Fruit fly (Drosophila melanogaster) whole organism, embryonic: Measurements from ENCODE around the gene dome.

Experiments
- B-H2 ChIP-seq: fragments of 200-800 bp; sonication (Bioruptor generic); optimal IDR thresholded peaks from 2 replicates; lab custom pipeline; 2018; ENCODE audit warnings: missing biosample characterization, mild to moderate bottlenecking, missing genetic modification characterization
- CG10267 ChIP-seq: fragments of 200-800 bp; sonication (Bioruptor generic); optimal IDR thresholded peaks from 2 replicates; lab custom pipeline; 2018; ENCODE audit warnings: missing biosample characterization, mild to moderate bottlenecking, missing genetic modification characterization, moderate library complexity
- CG12071 ChIP-seq: fragments of 200-800 bp; sonication (Bioruptor generic); optimal IDR thresholded peaks from 3 replicates; lab custom pipeline; 2018; ENCODE audit warnings: missing biosample characterization, mild to moderate bottlenecking, missing genetic modification characterization
- CG12155 ChIP-seq: fragments of 200-800 bp; sonication (Bioruptor generic); optimal IDR thresholded peaks from 3 replicates; lab custom pipeline; 2016; ENCODE audit warnings: missing biosample characterization, missing genetic modification characterization
- CG12659 ChIP-seq: fragments of 200-800 bp; sonication (Bioruptor generic); optimal IDR thresholded peaks from 3 replicates; lab custom pipeline; 2017; ENCODE audit warnings: mild to moderate bottlenecking, missing biosample characterization, missing genetic modification reagents, missing genetic modification characterization
- CG12942 ChIP-seq: fragments of 200-800 bp; sonication (Bioruptor generic); optimal IDR thresholded peaks from 3 replicates; lab custom pipeline; 2016; ENCODE audit warnings: missing biosample characterization, missing genetic modification characterization
- CG13287 ChIP-seq: fragments of 200-800 bp; sonication (Bioruptor generic); IDR thresholded peaks from 2 replicates; pipeline ENCODE4 v1.3.6; 2022; ENCODE audit warnings: missing biosample characterization, missing genetic modification characterization; ENCODE audit not compliant: partially characterized antibody
- CG14860 ChIP-seq: fragments of 200-800 bp; sonication (Bioruptor generic); IDR thresholded peaks from 3 replicates; pipeline ENCODE4 v1.3.6; 2022; ENCODE audit warnings: missing biosample characterization, missing genetic modification characterization; ENCODE audit not compliant: partially characterized antibody
- CG15514 ChIP-seq: fragments of 200-800 bp; sonication (Bioruptor generic); optimal IDR thresholded peaks from 3 replicates; lab custom pipeline; 2017; ENCODE audit warnings: missing biosample characterization, missing genetic modification characterization, mild to moderate bottlenecking, moderate library complexity, missing genetic modification reagents
- CG1792 ChIP-seq: fragments of 200-800 bp; sonication (Bioruptor generic); optimal IDR thresholded peaks from 2 replicates; lab custom pipeline; 2016; ENCODE audit warnings: missing biosample characterization, missing genetic modification characterization
- CG30020 ChIP-seq: fragments of 200-800 bp; optimal IDR thresholded peaks from 2 replicates; lab custom pipeline; 2019; ENCODE audit warnings: missing biosample characterization, mild to moderate bottlenecking, missing genetic modification characterization, moderate library complexity
- CG6791 ChIP-seq: fragments of 200-800 bp; sonication (Bioruptor generic); IDR thresholded peaks from 3 replicates; pipeline ENCODE4 v1.3.6; 2022; ENCODE audit warnings: missing biosample characterization, missing genetic modification characterization; ENCODE audit not compliant: partially characterized antibody
- CG7963 ChIP-seq: fragments of 200-800 bp; sonication (Bioruptor generic); IDR thresholded peaks from 3 replicates; pipeline ENCODE4 v1.3.6; 2022; ENCODE audit warnings: missing biosample characterization, missing genetic modification characterization; ENCODE audit not compliant: partially characterized antibody
- CG8478 ChIP-seq: fragments of >200 bp; optimal IDR thresholded peaks from 2 replicates; lab custom pipeline; 2018
- D ChIP-seq, 2 experiments: fragments of 200-800 bp in 1 of 2; fragments of >200 bp in 1 of 2; sonication (Bioruptor generic) in 1 of 2; optimal IDR thresholded peaks; 2 replicates in 1 of 2; 3 replicates in 1 of 2; lab custom pipeline; 2017; ENCODE audit warnings: mild to moderate bottlenecking in 1 of 2, missing biosample characterization in 1 of 2, missing genetic modification characterization in 1 of 2, missing genetic modification reagents in 1 of 2
- Dll ChIP-seq: fragments of 200-800 bp; sonication (Bioruptor generic); IDR thresholded peaks from 4 replicates; pipeline ENCODE4 v1.3.6; 2022; ENCODE audit warnings: missing biosample characterization, missing genetic modification characterization; ENCODE audit not compliant: partially characterized antibody
- Dref ChIP-seq: fragments of 200-800 bp; sonication (Bioruptor generic); IDR thresholded peaks from 2 replicates; pipeline ENCODE4 v1.3.6; 2022; ENCODE audit warnings: missing biosample characterization, missing genetic modification characterization
- Drgx ChIP-seq: fragments of 200-800 bp; sonication (Bioruptor generic); IDR thresholded peaks from 2 replicates; pipeline ENCODE4 v1.3.6; 2022; ENCODE audit warnings: missing biosample characterization, missing genetic modification characterization
- E2f2 ChIP-seq: fragments of 200-800 bp; sonication (Bioruptor generic); IDR thresholded peaks from 2 replicates; pipeline ENCODE4 v1.3.6; 2022; ENCODE audit warnings: missing biosample characterization, missing genetic modification characterization
- Hr3 ChIP-seq: fragments of 200-800 bp; sonication (Bioruptor generic); optimal IDR thresholded peaks from 3 replicates; lab custom pipeline; 2016; ENCODE audit warnings: missing biosample characterization, missing genetic modification characterization
- Hsf ChIP-seq: fragments of 200-800 bp; sonication (Bioruptor generic); optimal IDR thresholded peaks from 3 replicates; lab custom pipeline; 2016; ENCODE audit warnings: missing biosample characterization, missing genetic modification characterization
- MBD-R2 ChIP-seq: fragments of 200-800 bp; sonication (Bioruptor generic); IDR thresholded peaks from 2 replicates; pipeline ENCODE4 v1.3.6; 2022; ENCODE audit warnings: missing biosample characterization, missing genetic modification characterization
- MESR4 ChIP-seq: fragments of 200-800 bp; sonication (Bioruptor generic); optimal IDR thresholded peaks from 2 replicates; lab custom pipeline; 2018; ENCODE audit warnings: missing biosample characterization, mild to moderate bottlenecking, missing genetic modification characterization, moderate library complexity
- Scr ChIP-seq: fragments of 200-800 bp; sonication (Bioruptor generic); IDR thresholded peaks from 2 replicates; pipeline ENCODE4 v1.3.6; 2022; ENCODE audit warnings: missing biosample characterization, missing genetic modification characterization; ENCODE audit not compliant: partially characterized antibody
- Sry-δ ChIP-seq: fragments of 200-800 bp; sonication (Bioruptor generic); optimal IDR thresholded peaks from 2 replicates; lab custom pipeline; 2016; ENCODE audit warnings: missing biosample characterization, missing genetic modification characterization
- Ssrp ChIP-seq: fragments of 200-800 bp; sonication (Bioruptor generic); optimal IDR thresholded peaks from 2 replicates; lab custom pipeline; 2018; ENCODE audit warnings: missing biosample characterization, mild to moderate bottlenecking, missing genetic modification characterization, moderate library complexity
- Xrp1 ChIP-seq: fragments of 200-800 bp; sonication (Bioruptor generic); IDR thresholded peaks from 2 replicates; pipeline ENCODE4 v1.3.6; 2022; ENCODE audit warnings: missing biosample characterization, missing genetic modification characterization
- abd-A ChIP-seq: fragments of 200-800 bp; sonication (Bioruptor generic); optimal IDR thresholded peaks from 3 replicates; lab custom pipeline; 2019; ENCODE audit warnings: missing biosample characterization, mild to moderate bottlenecking, missing genetic modification characterization, moderate library complexity
- aop ChIP-seq: fragments of 200-800 bp; sonication (Bioruptor generic); IDR thresholded peaks from 2 replicates; pipeline ENCODE4 v1.3.6; 2022; ENCODE audit warnings: missing biosample characterization, missing genetic modification characterization
- bbx ChIP-seq: fragments of 200-800 bp; sonication (Bioruptor generic); IDR thresholded peaks from 2 replicates; pipeline ENCODE4 v1.3.6; 2022; ENCODE audit warnings: missing biosample characterization, missing genetic modification characterization; ENCODE audit not compliant: partially characterized antibody
- cg ChIP-seq: fragments of 200-800 bp; sonication (Bioruptor generic); optimal IDR thresholded peaks from 3 replicates; lab custom pipeline; 2019; ENCODE audit warnings: missing biosample characterization, mild to moderate bottlenecking, missing genetic modification characterization, moderate library complexity
- crp ChIP-seq, 2 experiments: fragments of 200-800 bp; sonication (Bioruptor generic); optimal IDR thresholded peaks; 2 replicates in 1 of 2; 3 replicates in 1 of 2; lab custom pipeline; 2017; ENCODE audit warnings: missing biosample characterization in 2 of 2, missing genetic modification characterization in 2 of 2, mild to moderate bottlenecking in 1 of 2, moderate library complexity in 1 of 2
- fd96Cb ChIP-seq: fragments of 200-800 bp; sonication (Bioruptor generic); optimal IDR thresholded peaks from 2 replicates; lab custom pipeline; 2018; ENCODE audit warnings: missing biosample characterization, mild to moderate bottlenecking, missing genetic modification characterization, moderate library complexity
- gfzf ChIP-seq: fragments of 200-800 bp; sonication (Bioruptor generic); optimal IDR thresholded peaks from 2 replicates; lab custom pipeline; 2016; ENCODE audit warnings: missing biosample characterization, mild to moderate bottlenecking, missing genetic modification characterization, moderate library complexity
- grn ChIP-seq: fragments of 200-800 bp; sonication (Bioruptor generic); optimal IDR thresholded peaks from 3 replicates; lab custom pipeline; 2017; ENCODE audit warnings: missing biosample characterization, missing genetic modification characterization
- ind ChIP-seq: fragments of 200-800 bp; sonication (Bioruptor generic); optimal IDR thresholded peaks from 3 replicates; lab custom pipeline; 2016; ENCODE audit warnings: missing biosample characterization, missing genetic modification characterization
- jigr1 ChIP-seq: fragments of 200-800 bp; sonication (Bioruptor generic); IDR thresholded peaks from 3 replicates; pipeline ENCODE4 v1.3.6; 2022; ENCODE audit warnings: missing biosample characterization, missing genetic modification characterization
- mld ChIP-seq: fragments of 200-800 bp; sonication (Bioruptor generic); IDR thresholded peaks from 3 replicates; pipeline ENCODE4 v1.3.6; 2022; ENCODE audit warnings: missing biosample characterization, missing genetic modification characterization; ENCODE audit not compliant: partially characterized antibody
- nerfin-1 ChIP-seq: fragments of 200-800 bp; sonication (Bioruptor generic); optimal IDR thresholded peaks from 3 replicates; lab custom pipeline; 2019; ENCODE audit warnings: missing biosample characterization, mild to moderate bottlenecking, missing genetic modification characterization, moderate library complexity
- pb ChIP-seq: fragments of 200-800 bp; sonication (Bioruptor generic); optimal IDR thresholded peaks from 3 replicates; lab custom pipeline; 2016; ENCODE audit warnings: missing biosample characterization, missing genetic modification characterization
- pzg ChIP-seq: fragments of 200-800 bp; sonication (Bioruptor generic); optimal IDR thresholded peaks from 3 replicates; lab custom pipeline; 2018; ENCODE audit warnings: missing biosample characterization, mild to moderate bottlenecking, missing genetic modification characterization, moderate library complexity
- run ChIP-seq: fragments of 200-800 bp; sonication (Bioruptor generic); optimal IDR thresholded peaks from 3 replicates; lab custom pipeline; 2018; ENCODE audit warnings: missing biosample characterization, mild to moderate bottlenecking, missing genetic modification characterization
- sens ChIP-seq: fragments of 200-800 bp; sonication (Bioruptor generic); peaks from one replicate; lab custom pipeline; 2016; ENCODE audit warnings: missing biosample characterization, missing genetic modification characterization
- sna ChIP-seq: fragments of 200-800 bp; sonication (Bioruptor generic); IDR thresholded peaks from 2 replicates; pipeline ENCODE4 v1.3.6; 2022; ENCODE audit warnings: missing biosample characterization, missing genetic modification characterization; ENCODE audit not compliant: partially characterized antibody
- stwl ChIP-seq: fragments of 200-800 bp; sonication (Bioruptor generic); optimal IDR thresholded peaks from 3 replicates; lab custom pipeline; 2018; ENCODE audit warnings: missing biosample characterization, mild to moderate bottlenecking, missing genetic modification characterization, moderate library complexity
- yki ChIP-seq: fragments of >200 bp; optimal IDR thresholded peaks from 3 replicates; lab custom pipeline; 2018
- zf30C ChIP-seq: fragments of 200-800 bp; sonication (Bioruptor generic); optimal IDR thresholded peaks from 3 replicates; lab custom pipeline; 2018; ENCODE audit warnings: missing biosample characterization, mild to moderate bottlenecking, missing genetic modification characterization

Gene dome

dm6 chrX:19730844-19731243 is 47.5 kb upstream of the dome start, which contains the start of gene AP-1-2beta (continued):
- TF ChIP-seq mld (GFP tag; lab: Robert Waterston, UW) (peak; percentile 54; the same call in 1 of the 3 replicates), cg (peak; percentile 17), bbx (GFP tag; lab: Robert Waterston, UW) (peak; percentile 38; the same call in 1 of the 2 replicates), nerfin-1 (tag; lab: Kevin White, UChicago) (peak; percentile 86), gfzf (GFP tag; lab: Kevin White, UChicago) (peak; percentile 78), sna (0 out of 2 replicates have a peak, but pooled peaks have one; percentile 21), CG12659 (peak; percentile 21), Ssrp (tag; lab: Kevin White, UChicago) (no peak), MESR4 (GFP tag; lab: Kevin White, UChicago) (peak; percentile 89), CG12155 (GFP tag; lab: Kevin White, UChicago) (no peak), CG7963 (GFP tag; lab: Robert Waterston, UW) (0 out of 3 replicates have a peak, but pooled peaks have one; percentile 30), Dll (GFP tag; lab: Robert Waterston, UW) (0 out of 4 replicates have a peak, but pooled peaks have one; percentile 48), CG13287 (GFP tag; lab: Robert Waterston, UW) (peak; percentile 57), MBD-R2 (peak; percentile 44; the same call in 1 of the 2 replicates), CG6791 (peak; percentile 72; the same call in 2 of the 3 replicates), fd96Cb (tag; lab: Kevin White, UChicago) (no peak), E2f2 (peak; percentile 79), Sry-δ (GFP tag; lab: Kevin White, UChicago) (peak; percentile 52), CG30020 (peak; percentile 28), jigr1 (GFP tag; lab: Robert Waterston, UW) (no peak), CG10267 (tag; lab: Kevin White, UChicago) (peak; percentile 9), Scr (GFP tag; lab: Robert Waterston, UW) (peak; percentile 38), CG12071 (GFP tag; lab: Kevin White, UChicago) (no peak), stwl (tag; lab: Kevin White, UChicago) (peak; percentile 75), CG15514 (GFP tag; lab: Kevin White, UChicago) (peak; percentile 9), Dref (peak; percentile 69), Drgx (GFP tag; lab: Robert Waterston, UW) (no peak), B-H2 (no peak), ind (GFP tag; lab: Kevin White, UChicago) (no peak), pzg (GFP tag; lab: Kevin White, UChicago) (peak; percentile 55), CG14860 (peak; percentile 40; the same call in 1 of the 3 replicates)

- TF ChIP-seq Xrp1 (GFP tag; lab: Robert Waterston, UW) (no peak), yki (lab: Kevin White, UChicago) (peak; percentile 7), CG8478 (lab: Kevin White, UChicago) (peak; percentile 22), sens (peak; percentile 28), crp (GFP tag; optimal IDR thresholded peaks at IDR 0.05; lab: Kevin White, UChicago) (no peak), CG12942 (GFP tag; lab: Kevin White, UChicago) (no peak), zf30C (GFP tag; lab: Kevin White, UChicago) (no peak), run (tag; lab: Kevin White, UChicago) (no peak), pb (GFP tag; lab: Kevin White, UChicago) (no peak), CG1792 (no peak), grn (GFP tag; lab: Kevin White, UChicago) (no peak), MESR4 (GFP tag; lab: Kevin White, UChicago) (no peak), pzg (GFP tag; lab: Kevin White, UChicago) (peak; percentile 10), MBD-R2 (no peak), aop (GFP tag; lab: Robert Waterston, UW) (no peak), Hsf (GFP tag; lab: Kevin White, UChicago) (no peak), abd-A (tag; lab: Kevin White, UChicago) (peak; percentile 14), cg (peak; percentile 61), Hr3 (GFP tag; lab: Kevin White, UChicago) (no peak), D (optimal IDR thresholded peaks at IDR 0.05; lab: Kevin White, UChicago) (no peak), D (GFP tag; optimal IDR thresholded peaks at IDR 0.05; lab: Kevin White, UChicago) (no peak)
Measured at dm6 chrX:19717988-19718973, 35.0 kb upstream of the dome start, which contains the start of gene CG12531. Gene CG12531 (plus strand): TSS chrX:19718923.
